Fruit fly (Drosophila melanogaster): ENCODE results near the gene Tudor-SN.

DNA sequence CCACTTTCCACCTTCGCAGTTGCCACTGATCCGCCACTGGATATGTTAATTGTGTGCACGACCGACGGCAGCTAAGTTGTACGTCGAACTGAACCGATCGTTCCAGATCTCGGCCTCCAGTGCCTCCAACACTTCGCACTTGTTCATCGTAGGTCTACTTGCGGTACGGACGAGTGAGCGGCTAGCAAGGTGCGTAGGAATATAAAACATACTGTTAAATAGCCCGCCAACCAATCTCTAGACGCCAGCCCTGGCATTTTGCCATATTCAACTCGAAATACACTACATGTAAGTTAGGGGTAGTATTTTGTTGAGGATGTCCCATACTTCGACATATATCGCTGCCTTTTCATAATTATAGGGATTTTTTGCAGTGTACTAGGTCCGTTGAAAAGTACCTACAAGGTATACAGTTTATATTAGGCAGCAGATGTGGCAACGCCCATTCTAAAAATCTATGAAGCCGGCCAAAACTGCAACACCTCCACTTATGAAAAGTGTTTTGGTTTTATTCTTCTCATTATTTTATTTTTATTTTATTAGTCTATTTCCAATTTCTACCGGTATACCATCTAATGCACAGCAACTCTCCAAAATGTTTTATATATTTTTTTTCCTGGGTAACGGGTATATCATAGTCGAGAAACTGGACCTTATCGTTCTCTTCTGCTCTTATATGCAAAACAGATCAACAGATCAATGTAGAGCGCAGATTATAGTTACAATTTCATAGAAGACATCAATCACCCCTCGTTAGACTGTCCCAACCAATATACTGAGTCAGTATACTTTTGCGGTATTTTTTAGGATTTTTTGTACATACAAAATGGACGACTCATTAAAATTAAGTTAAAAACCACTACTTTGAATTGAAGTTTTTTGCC lies 40.9 kb downstream of the Tudor-SN start, which contains the start of the genes pyx and CG33229:
- TF ChIP-seq ovo (GFP tag; optimal IDR thresholded peaks at IDR 0.05): peak; percentile 79
- no peak for TF ChIP-seq cnc (optimal IDR thresholded peaks at IDR 0.05)
- TF ChIP-seq CG11617 (GFP tag; optimal IDR thresholded peaks at IDR 0.05): peak; percentile 79
- peak; percentile 84 for TF ChIP-seq Hr96 (GFP tag; optimal IDR thresholded peaks at IDR 0.05)
- TF ChIP-seq CG12768 (GFP tag; optimal IDR thresholded peaks at IDR 0.05): peak; percentile 86
- no peak for TF ChIP-seq cic (GFP tag; optimal IDR thresholded peaks at IDR 0.05)
- no peak for TF ChIP-seq CG5204 (GFP tag; optimal IDR thresholded peaks at IDR 0.05)
- peak; percentile 40 for TF ChIP-seq Clk (GFP tag; optimal IDR thresholded peaks at IDR 0.05)
- TF ChIP-seq CG33017 (tag; optimal IDR thresholded peaks at IDR 0.05): peak; percentile 63
- TF ChIP-seq bab1 (GFP tag; optimal IDR thresholded peaks at IDR 0.05): peak; percentile 72
- peak; percentile 74 for TF ChIP-seq CG7101 (tag; optimal IDR thresholded peaks at IDR 0.05)
- peak; percentile 91 for TF ChIP-seq toe (GFP tag; optimal IDR thresholded peaks at IDR 0.05)
- peak; percentile 73 for TF ChIP-seq Crg-1 (GFP tag; optimal IDR thresholded peaks at IDR 0.05)

All from whole organism, adult.